Fruit fly (Drosophila melanogaster): ENCODE data around the gene Mbs.
A peak's percentile ranks its signal among the peaks of the same experiment; 100 is the strongest.

dm6 chr3L:16049955-16050886 is 1.5 kb upstream of the Mbs start:
- TF ChIP-seq CG3919 (GFP tag; optimal IDR thresholded peaks at IDR 0.05) (no peak), dsx (GFP tag; optimal IDR thresholded peaks at IDR 0.05; ENCODE audit: poor library complexity, severe bottlenecking) (no peak), CG8119 (GFP tag; IDR thresholded peaks at IDR 0.05) (peak; percentile 72), CG34406 (GFP tag; optimal IDR thresholded peaks at IDR 0.05) (no peak), CG11294 (GFP tag; IDR thresholded peaks at IDR 0.05) (no peak; the same call in 1 of the 2 replicates), svp (GFP tag) (peak; percentile 38), dac (GFP tag; optimal IDR thresholded peaks at IDR 0.05) (no peak)

Measured in whole organism, prepupa.